Fruit fly (Drosophila melanogaster) whole organism, embryonic: ENCODE data around the gene Gr64d.

Source experiments
- Atf3 ChIP-seq: fragments of 200-800 bp; sonication (Bioruptor generic); optimal IDR thresholded peaks from 3 replicates; lab custom pipeline; 2016; ENCODE audit warnings: missing biosample characterization, missing genetic modification characterization
- B-H1 ChIP-seq: fragments of 200-800 bp; sonication (Bioruptor generic); IDR thresholded peaks from 3 replicates; pipeline ENCODE4 v1.3.6; 2022; ENCODE audit warnings: missing biosample characterization, missing genetic modification characterization
- B-H2 ChIP-seq: fragments of 200-800 bp; sonication (Bioruptor generic); optimal IDR thresholded peaks from 2 replicates; lab custom pipeline; 2018; ENCODE audit warnings: missing biosample characterization, mild to moderate bottlenecking, missing genetic modification characterization
- CG10321 ChIP-seq: fragments of 200-800 bp; sonication (Bioruptor generic); IDR thresholded peaks from 2 replicates; pipeline ENCODE4 v1.3.6; 2022; ENCODE audit warnings: missing biosample characterization, missing genetic modification characterization
- CG10543 ChIP-seq: fragments of 200-800 bp; sonication (Bioruptor generic); optimal IDR thresholded peaks from 3 replicates; lab custom pipeline; 2017; ENCODE audit warnings: missing biosample characterization, mild to moderate bottlenecking, missing genetic modification characterization, moderate library complexity
- CG11696 ChIP-seq: fragments of 200-800 bp; sonication (Bioruptor generic); IDR thresholded peaks from 2 replicates; pipeline ENCODE4 v1.3.6; 2022; ENCODE audit warnings: missing biosample characterization, missing genetic modification characterization
- CG11723 ChIP-seq: fragments of 200-800 bp; sonication (Bioruptor generic); optimal IDR thresholded peaks from 2 replicates; lab custom pipeline; 2017; ENCODE audit warnings: missing biosample characterization, mild to moderate bottlenecking, missing genetic modification characterization
- CG12219 ChIP-seq: fragments of 200-800 bp; sonication (Bioruptor generic); optimal IDR thresholded peaks from 3 replicates; lab custom pipeline; 2018; ENCODE audit warnings: missing biosample characterization, mild to moderate bottlenecking, missing genetic modification characterization
- CG12299 ChIP-seq: fragments of 200-800 bp; sonication (Bioruptor generic); optimal IDR thresholded peaks from 2 replicates; lab custom pipeline; 2018; ENCODE audit warnings: missing biosample characterization, mild to moderate bottlenecking, missing genetic modification characterization
- CG13287 ChIP-seq: fragments of 200-800 bp; sonication (Bioruptor generic); IDR thresholded peaks from 2 replicates; pipeline ENCODE4 v1.3.6; 2022; ENCODE audit warnings: missing biosample characterization, missing genetic modification characterization; ENCODE audit not compliant: partially characterized antibody
- CG15696 ChIP-seq: fragments of 200-800 bp; sonication (Bioruptor generic); optimal IDR thresholded peaks from 2 replicates; lab custom pipeline; 2019; ENCODE audit warnings: missing biosample characterization, mild to moderate bottlenecking, missing genetic modification characterization, moderate library complexity
- CG1602 ChIP-seq: fragments of 200-800 bp; sonication (Bioruptor generic); optimal IDR thresholded peaks from 3 replicates; lab custom pipeline; 2016; ENCODE audit warnings: missing biosample characterization, missing genetic modification characterization
- CG2712 ChIP-seq: fragments of 200-800 bp; optimal IDR thresholded peaks from 3 replicates; lab custom pipeline; 2019; ENCODE audit warnings: missing biosample characterization, mild to moderate bottlenecking, missing genetic modification characterization, moderate library complexity
- CG2875 ChIP-seq: fragments of 200-800 bp; sonication (Bioruptor generic); optimal IDR thresholded peaks from 2 replicates; lab custom pipeline; 2017; ENCODE audit warnings: missing biosample characterization, mild to moderate bottlenecking, missing genetic modification characterization, missing genetic modification reagents
- CG31388 ChIP-seq: fragments of 200-800 bp; sonication (Bioruptor generic); optimal IDR thresholded peaks from 2 replicates; lab custom pipeline; 2016; ENCODE audit warnings: missing biosample characterization, missing genetic modification characterization
- CG3163 ChIP-seq: fragments of 200-800 bp; sonication (Bioruptor generic); optimal IDR thresholded peaks from 3 replicates; lab custom pipeline; 2016; ENCODE audit warnings: missing biosample characterization, missing genetic modification characterization
- CG32767 ChIP-seq: fragments of 200-800 bp; sonication (Bioruptor generic); IDR thresholded peaks from 2 replicates; pipeline ENCODE4 v1.3.6; 2022; ENCODE audit warnings: missing biosample characterization, missing genetic modification characterization
- CG4328 ChIP-seq: fragments of 200-800 bp; sonication (Bioruptor generic); optimal IDR thresholded peaks from 3 replicates; lab custom pipeline; 2017; ENCODE audit warnings: missing biosample characterization, missing genetic modification reagents, missing genetic modification characterization
- CG5180 ChIP-seq: fragments of 200-800 bp; sonication (Bioruptor generic); optimal IDR thresholded peaks from 3 replicates; lab custom pipeline; 2017; ENCODE audit warnings: missing biosample characterization, missing genetic modification characterization, mild to moderate bottlenecking, moderate library complexity, missing genetic modification reagents
- CG6254 ChIP-seq: fragments of 200-800 bp; sonication (Bioruptor generic); optimal IDR thresholded peaks from 3 replicates; lab custom pipeline; 2017; ENCODE audit warnings: mild to moderate bottlenecking, missing biosample characterization, missing genetic modification reagents, missing genetic modification characterization
- CG6791 ChIP-seq: fragments of 200-800 bp; sonication (Bioruptor generic); IDR thresholded peaks from 3 replicates; pipeline ENCODE4 v1.3.6; 2022; ENCODE audit warnings: missing biosample characterization, missing genetic modification characterization; ENCODE audit not compliant: partially characterized antibody
- CG6813 ChIP-seq: fragments of 200-800 bp; sonication (Bioruptor generic); optimal IDR thresholded peaks from 2 replicates; lab custom pipeline; 2017; ENCODE audit warnings: missing biosample characterization, missing genetic modification characterization, mild to moderate bottlenecking, moderate library complexity, missing genetic modification reagents
- CG6854 ChIP-seq: fragments of 200-800 bp; sonication (Bioruptor generic); optimal IDR thresholded peaks from 3 replicates; lab custom pipeline; 2017; ENCODE audit warnings: missing biosample characterization, mild to moderate bottlenecking, missing genetic modification characterization
- CG7357 ChIP-seq: fragments of 200-800 bp; sonication (Bioruptor generic); IDR thresholded peaks from 3 replicates; pipeline ENCODE4 v1.3.6; 2022; ENCODE audit warnings: missing biosample characterization, missing genetic modification characterization
- CG7839 ChIP-seq: fragments of 200-800 bp; sonication (Bioruptor generic); optimal IDR thresholded peaks from 3 replicates; lab custom pipeline; 2018; ENCODE audit warnings: missing biosample characterization, mild to moderate bottlenecking, missing genetic modification characterization, moderate library complexity
- CG7987 ChIP-seq: fragments of 200-800 bp; sonication (Bioruptor generic); optimal IDR thresholded peaks from 2 replicates; lab custom pipeline; 2018; ENCODE audit warnings: missing biosample characterization, mild to moderate bottlenecking, missing genetic modification characterization, moderate library complexity
- CrebB ChIP-seq: fragments of 200-800 bp; sonication (Bioruptor generic); optimal IDR thresholded peaks from 3 replicates; lab custom pipeline; 2018; ENCODE audit warnings: missing biosample characterization, mild to moderate bottlenecking, missing genetic modification characterization
- D ChIP-seq, 2 experiments: fragments of 200-800 bp in 1 of 2; fragments of >200 bp in 1 of 2; sonication (Bioruptor generic) in 1 of 2; optimal IDR thresholded peaks; 2 replicates in 1 of 2; 3 replicates in 1 of 2; lab custom pipeline; 2017; ENCODE audit warnings: mild to moderate bottlenecking in 1 of 2, missing biosample characterization in 1 of 2, missing genetic modification characterization in 1 of 2, missing genetic modification reagents in 1 of 2
- H2.0 ChIP-seq: fragments of 200-800 bp; sonication (Bioruptor generic); IDR thresholded peaks from 2 replicates; pipeline ENCODE4 v1.3.6; 2022; ENCODE audit warnings: missing biosample characterization, missing genetic modification characterization
- Hand ChIP-seq: fragments of 200-800 bp; sonication (Bioruptor generic); optimal IDR thresholded peaks from 2 replicates; lab custom pipeline; 2017; ENCODE audit warnings: mild to moderate bottlenecking, missing biosample characterization, missing genetic modification reagents, missing genetic modification characterization
- Hmr ChIP-seq: fragments of 200-800 bp; sonication (Bioruptor generic); optimal IDR thresholded peaks from 3 replicates; lab custom pipeline; 2017; ENCODE audit warnings: mild to moderate bottlenecking, missing biosample characterization, missing genetic modification reagents, missing genetic modification characterization
- Hsf ChIP-seq: fragments of 200-800 bp; sonication (Bioruptor generic); optimal IDR thresholded peaks from 3 replicates; lab custom pipeline; 2016; ENCODE audit warnings: missing biosample characterization, missing genetic modification characterization
- Max ChIP-seq: fragments of 200-800 bp; sonication (Bioruptor generic); optimal IDR thresholded peaks from 2 replicates; lab custom pipeline; 2016; ENCODE audit warnings: missing biosample characterization, mild to moderate bottlenecking, missing genetic modification characterization
- Mes4 ChIP-seq: fragments of 200-800 bp; sonication (Bioruptor generic); optimal IDR thresholded peaks from 2 replicates; lab custom pipeline; 2016; ENCODE audit warnings: missing biosample characterization, missing genetic modification characterization
- NC2α ChIP-seq: fragments of 200-800 bp; sonication (Bioruptor generic); optimal IDR thresholded peaks from 2 replicates; lab custom pipeline; 2016; ENCODE audit warnings: missing biosample characterization, missing genetic modification characterization
- Nf-YA ChIP-seq: fragments of 200-800 bp; sonication (Bioruptor generic); IDR thresholded peaks from 2 replicates; pipeline ENCODE4 v1.3.6; 2022; ENCODE audit warnings: missing biosample characterization, missing genetic modification characterization
- ab ChIP-seq: fragments of 200-800 bp; sonication (Bioruptor generic); optimal IDR thresholded peaks from 2 replicates; lab custom pipeline; 2016; ENCODE audit warnings: missing biosample characterization, missing genetic modification characterization
- bigmax ChIP-seq: fragments of 200-800 bp; sonication (Bioruptor generic); optimal IDR thresholded peaks from 2 replicates; lab custom pipeline; 2018; ENCODE audit warnings: missing biosample characterization, mild to moderate bottlenecking, missing genetic modification characterization
- dati ChIP-seq: fragments of 200-800 bp; sonication (Bioruptor generic); IDR thresholded peaks from 2 replicates; pipeline ENCODE4 v1.3.6; 2022; ENCODE audit warnings: missing biosample characterization, missing genetic modification characterization
- disco-r ChIP-seq: fragments of 200-800 bp; sonication (Bioruptor generic); optimal IDR thresholded peaks from 2 replicates; lab custom pipeline; 2016; ENCODE audit warnings: missing biosample characterization, missing genetic modification characterization
- dmrt99B ChIP-seq: fragments of 200-800 bp; sonication (Bioruptor generic); optimal IDR thresholded peaks from 2 replicates; lab custom pipeline; 2018; ENCODE audit warnings: missing biosample characterization, mild to moderate bottlenecking, missing genetic modification characterization, moderate library complexity
- fd3F ChIP-seq: fragments of 200-800 bp; sonication (Bioruptor generic); optimal IDR thresholded peaks from 2 replicates; lab custom pipeline; 2018; ENCODE audit warnings: missing biosample characterization, mild to moderate bottlenecking, missing genetic modification characterization, moderate library complexity
- gcm ChIP-seq: fragments of 200-800 bp; sonication (Bioruptor generic); optimal IDR thresholded peaks from 2 replicates; lab custom pipeline; 2019; ENCODE audit warnings: missing biosample characterization, mild to moderate bottlenecking, missing genetic modification characterization, moderate library complexity
- gsb ChIP-seq: fragments of 200-800 bp; sonication (Bioruptor generic); IDR thresholded peaks from 2 replicates; pipeline ENCODE4 v1.3.6; 2022; ENCODE audit warnings: missing biosample characterization, missing genetic modification characterization
- nerfin-1 ChIP-seq: fragments of 200-800 bp; sonication (Bioruptor generic); optimal IDR thresholded peaks from 3 replicates; lab custom pipeline; 2019; ENCODE audit warnings: missing biosample characterization, mild to moderate bottlenecking, missing genetic modification characterization, moderate library complexity
- sd ChIP-seq: fragments of 200-800 bp; sonication (Bioruptor generic); optimal IDR thresholded peaks from 3 replicates; lab custom pipeline; 2018; ENCODE audit warnings: missing biosample characterization, mild to moderate bottlenecking, missing genetic modification characterization, moderate library complexity
- shn ChIP-seq: fragments of 200-800 bp; sonication (Bioruptor generic); optimal IDR thresholded peaks from 3 replicates; lab custom pipeline; 2016; ENCODE audit warnings: missing biosample characterization, missing genetic modification characterization
- tna ChIP-seq: fragments of 200-800 bp; sonication (Bioruptor generic); IDR thresholded peaks from 2 replicates; pipeline ENCODE4 v1.3.6; 2022; ENCODE audit warnings: missing biosample characterization, missing genetic modification characterization; ENCODE audit not compliant: partially characterized antibody
- trem ChIP-seq: fragments of 200-800 bp; optimal IDR thresholded peaks from 3 replicates; lab custom pipeline; 2019; ENCODE audit warnings: missing biosample characterization, mild to moderate bottlenecking, missing genetic modification characterization, moderate library complexity
- unpg ChIP-seq: fragments of 200-800 bp; sonication (Bioruptor generic); optimal IDR thresholded peaks from 3 replicates; lab custom pipeline; 2018; ENCODE audit warnings: missing biosample characterization, mild to moderate bottlenecking, missing genetic modification characterization, moderate library complexity

The Gr64d gene

DNA sequence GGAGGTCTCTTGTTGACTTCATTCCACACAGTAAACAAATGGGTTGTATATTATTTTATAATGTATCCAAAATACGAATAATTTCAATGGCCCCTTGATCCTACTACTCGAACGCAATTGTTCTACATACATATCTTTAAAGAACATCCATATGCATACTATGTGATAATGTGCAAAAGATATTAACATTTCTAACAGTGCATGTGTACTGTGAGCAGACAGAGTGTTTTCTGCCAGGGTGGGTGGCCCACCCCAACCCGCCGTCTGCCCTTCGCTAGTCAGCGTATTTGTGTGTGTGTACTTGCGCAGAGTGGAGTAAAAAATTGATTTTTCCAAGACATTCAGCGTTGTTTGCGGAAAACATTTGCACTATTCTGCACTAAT, 39.1 kb downstream of the Gr64d start (continued):
- no peak for TF ChIP-seq Hand (GFP tag; lab: Kevin White, UChicago)
- TF ChIP-seq NC2α (GFP tag; lab: Kevin White, UChicago): no peak
- peak; percentile 49; the same call in 2 of the 3 replicates for TF ChIP-seq CG7357 (GFP tag; lab: Robert Waterston, UW)
- TF ChIP-seq D (optimal IDR thresholded peaks at IDR 0.05; lab: Kevin White, UChicago): no peak
- TF ChIP-seq D (GFP tag; optimal IDR thresholded peaks at IDR 0.05; lab: Kevin White, UChicago): no peak
- peak; percentile 32 for TF ChIP-seq CG12299 (tag; lab: Kevin White, UChicago)
- TF ChIP-seq B-H2 (GFP tag; lab: Kevin White, UChicago): no peak
- TF ChIP-seq tna: no peak
- TF ChIP-seq CG1602 (GFP tag; lab: Kevin White, UChicago): peak; percentile 49
- no peak for TF ChIP-seq Max (GFP tag; lab: Kevin White, UChicago)
- TF ChIP-seq B-H1: peak; percentile 74
- peak; percentile 14 for TF ChIP-seq CG7987 (GFP tag; lab: Kevin White, UChicago)
- TF ChIP-seq CG4328 (GFP tag; lab: Kevin White, UChicago): no peak
- peak; percentile 59 for TF ChIP-seq CG2712 (tag; lab: Kevin White, UChicago)
- no peak for TF ChIP-seq disco-r (GFP tag; lab: Kevin White, UChicago)
- TF ChIP-seq CG6813: peak; percentile 61
- no peak for TF ChIP-seq CG2875 (GFP tag; lab: Kevin White, UChicago)
- TF ChIP-seq unpg: peak; percentile 74
- no peak for TF ChIP-seq gcm (GFP tag; lab: Kevin White, UChicago)
- no peak for TF ChIP-seq ab (GFP tag; lab: Kevin White, UChicago)
- TF ChIP-seq CG7839: no peak
- peak; percentile 18 for TF ChIP-seq shn (GFP tag; lab: Kevin White, UChicago)
- no peak for TF ChIP-seq CG11723 (GFP tag; lab: Kevin White, UChicago)
- no peak for TF ChIP-seq CG6254
- no peak for TF ChIP-seq gsb (GFP tag; lab: Robert Waterston, UW)
- TF ChIP-seq CG3163 (GFP tag; lab: Kevin White, UChicago): no peak
- no peak for TF ChIP-seq CG6854 (GFP tag; lab: Kevin White, UChicago)
- TF ChIP-seq CG12219 (GFP tag; lab: Kevin White, UChicago): peak; percentile 67
- TF ChIP-seq Mes4 (GFP tag; lab: Kevin White, UChicago): no peak
- no peak for TF ChIP-seq CG10543 (GFP tag; lab: Kevin White, UChicago)
- no peak for TF ChIP-seq Atf3 (GFP tag; lab: Kevin White, UChicago)
- peak; percentile 76 for TF ChIP-seq H2.0 (GFP tag; lab: Robert Waterston, UW)
- peak; percentile 22 for TF ChIP-seq trem (tag; lab: Kevin White, UChicago)
- TF ChIP-seq CG5180 (GFP tag; lab: Kevin White, UChicago): no peak
- TF ChIP-seq dati (GFP tag; lab: Robert Waterston, UW): peak; percentile 58; the same call in 1 of the 2 replicates
- peak; percentile 37 for TF ChIP-seq Hsf (GFP tag; lab: Kevin White, UChicago)
- no peak for TF ChIP-seq CG6791 (GFP tag; lab: Robert Waterston, UW)
- TF ChIP-seq CG32767 (GFP tag; lab: Robert Waterston, UW): peak; percentile 40
- no peak for TF ChIP-seq CrebB (tag; lab: Kevin White, UChicago)
- TF ChIP-seq CG11696 (GFP tag; lab: Robert Waterston, UW): 0 out of 2 replicates have a peak, but pooled peaks have one; percentile 39
- no peak for TF ChIP-seq dmrt99B (tag; lab: Kevin White, UChicago)
- TF ChIP-seq Hmr (GFP tag; lab: Kevin White, UChicago): no peak
- TF ChIP-seq CG13287: no peak
- TF ChIP-seq CG31388 (GFP tag; lab: Kevin White, UChicago): no peak
- 0 out of 2 replicates have a peak, but pooled peaks have one; percentile 18 for TF ChIP-seq CG10321 (GFP tag; lab: Robert Waterston, UW)
- TF ChIP-seq sd (tag; lab: Kevin White, UChicago): no peak
- TF ChIP-seq CG15696 (tag; lab: Kevin White, UChicago): no peak
- peak; percentile 17 for TF ChIP-seq fd3F
- no peak for TF ChIP-seq bigmax (GFP tag; lab: Kevin White, UChicago)
- no peak for TF ChIP-seq nerfin-1 (tag; lab: Kevin White, UChicago)
- TF ChIP-seq Nf-YA (GFP tag; lab: Robert Waterston, UW): 0 out of 2 replicates have a peak, but pooled peaks have one; percentile 8
